Worm (Caenorhabditis elegans) whole organism, late embryonic: Measurements from ENCODE around the gene C29H12.2.

ENCODE experiments used
- F13H6.1 ChIP-seq: sonication (generic microtip); optimal IDR thresholded peaks from 2 replicates; lab custom pipeline; 2016; ENCODE audit warnings: missing genetic modification characterization, missing compliant biosample characterization
- ama-1 ChIP-seq: fragments of 150-350 bp; optimal IDR thresholded peaks from 2 replicates; lab custom pipeline; 2014
- ceh-2 ChIP-seq: sonication (generic microtip); optimal IDR thresholded peaks from 2 replicates; lab custom pipeline; 2016; ENCODE audit warnings: missing genotype, missing genetic modification characterization, missing compliant biosample characterization
- ceh-22 ChIP-seq: sonication (generic microtip); optimal IDR thresholded peaks from 2 replicates; lab custom pipeline; 2017; ENCODE audit warnings: missing biosample characterization, missing genetic modification characterization
- ceh-31 ChIP-seq: sonication (generic microtip); optimal IDR thresholded peaks from 2 replicates; lab custom pipeline; 2016; ENCODE audit warnings: missing genetic modification characterization, missing compliant biosample characterization
- ceh-9 ChIP-seq: sonication (generic microtip); optimal IDR thresholded peaks from 2 replicates; lab custom pipeline; 2016; ENCODE audit warnings: mild to moderate bottlenecking, missing genetic modification characterization, inconsistent platforms, missing compliant biosample characterization
- dmd-4 ChIP-seq: sonication (generic microtip); optimal IDR thresholded peaks from 2 replicates; lab custom pipeline; 2016; ENCODE audit warnings: borderline replicate concordance, missing genetic modification characterization, missing compliant biosample characterization
- fkh-10 ChIP-seq: fragments of 150-350 bp; optimal IDR thresholded peaks from 2 replicates; lab custom pipeline; 2014; ENCODE audit warnings: missing biosample characterization, missing genetic modification reagents, missing genetic modification characterization
- nhr-11 ChIP-seq: fragments of 150-350 bp; optimal IDR thresholded peaks from 2 replicates; lab custom pipeline; 2014; ENCODE audit warnings: missing biosample characterization, missing genetic modification characterization
- pha-4 ChIP-seq: fragments of 150-350 bp; optimal IDR thresholded peaks from 2 replicates; lab custom pipeline; 2018; ENCODE audit warnings: missing biosample characterization, missing genetic modification reagents, missing genetic modification characterization
- pqm-1 ChIP-seq: sonication (generic microtip); optimal IDR thresholded peaks from 2 replicates; lab custom pipeline; 2016; ENCODE audit warnings: missing genetic modification characterization, missing compliant biosample characterization

DNA sequence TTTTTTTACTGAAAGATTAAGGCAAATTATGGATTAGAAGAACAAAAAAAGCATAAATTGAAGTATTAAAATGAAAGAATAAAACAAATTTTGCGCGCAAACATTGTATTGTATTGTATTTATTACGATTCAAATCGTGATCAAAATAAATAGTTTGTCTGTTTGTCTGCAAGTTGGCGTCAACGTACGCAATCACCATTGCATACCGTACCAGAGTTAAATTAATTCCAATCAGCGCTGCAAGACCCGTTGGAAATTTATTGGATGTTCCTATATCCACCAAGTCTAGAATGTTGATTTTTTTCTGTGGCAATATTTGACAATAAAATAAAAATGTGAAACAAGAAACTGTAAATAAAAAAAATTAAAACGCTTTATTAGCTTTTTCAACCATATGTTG lies 10.4 kb upstream of the C29H12.2 start, which contains the start of gene heri-1:
- no peak for TF ChIP-seq ceh-2 (tag; lab: Kevin White, UChicago)
- no peak for TF ChIP-seq ceh-9 (tag; lab: Kevin White, UChicago)
- no peak for TF ChIP-seq ceh-31
- TF ChIP-seq F13H6.1: no peak
- no peak for TF ChIP-seq nhr-11 (tag; lab: Kevin White, UChicago)
- TF ChIP-seq ceh-22 (tag; lab: Kevin White, UChicago): no peak
- TF ChIP-seq pqm-1 (tag; lab: Kevin White, UChicago): no peak
- no peak for TF ChIP-seq dmd-4 (tag; lab: Kevin White, UChicago)
- no peak for TF ChIP-seq pha-4 (tag; lab: Kevin White, UChicago)
- no peak for TF ChIP-seq fkh-10
- no peak for TF ChIP-seq ama-1 (lab: Kevin White, UChicago)
